Worm (Caenorhabditis elegans): Measurements from ENCODE around the gene lin-38.

Gene lin-38

ce11 chrII:13600904-13601303 is 25.2 kb downstream of the lin-38 start, which contains the start of gene csp-1:
csp-1 (plus strand) TSS chrII:13601204.
- TF ChIP-seq spr-1 (tag; optimal IDR thresholded peaks at IDR 0.05): no peak
- no peak for TF ChIP-seq duxl-1 (tag; optimal IDR thresholded peaks at IDR 0.05; ENCODE audit: poor library complexity)
- TF ChIP-seq mdl-1 (tag; optimal IDR thresholded peaks at IDR 0.05): no peak
- no peak for TF ChIP-seq skn-1 (tag; optimal IDR thresholded peaks at IDR 0.05)

ce11 chrII:13609655-13610054 is 33.9 kb downstream of the lin-38 start, which contains the start of gene gst-20:
gst-20 (minus strand) TSS chrII:13609824.
- TF ChIP-seq hlh-30 (tag; optimal IDR thresholded peaks at IDR 0.05; ENCODE audit: insufficient read depth) (peak; percentile 82), mdl-1 (tag; optimal IDR thresholded peaks at IDR 0.05) (peak in 1 of 2 experiments; percentile 85), nhr-28 (tag; optimal IDR thresholded peaks at IDR 0.05) (peak; percentile 72), ceh-62 (tag; optimal IDR thresholded peaks at IDR 0.05) (no peak), lsy-2 (tag; optimal IDR thresholded peaks at IDR 0.05) (peak in 1 of 2 experiments; percentile 18), daf-16 (GFP tag; optimal IDR thresholded peaks at IDR 0.05) (no peak), daf-16 (tag; optimal IDR thresholded peaks at IDR 0.05) (peak; percentile 84), dpl-1 (GFP tag; optimal IDR thresholded peaks at IDR 0.05) (peak; percentile 32), ZK546.5 (tag; optimal IDR thresholded peaks at IDR 0.05) (no peak), duxl-1 (tag; optimal IDR thresholded peaks at IDR 0.05; ENCODE audit: poor library complexity) (no peak), pqm-1 (tag; optimal IDR thresholded peaks at IDR 0.05) (peak; percentile 62), nhr-6 (tag; optimal IDR thresholded peaks at IDR 0.05) (peak; percentile 22), aha-1 (tag) (peak; percentile 28), dmd-6 (GFP tag; IDR thresholded peaks at IDR 0.05) (peak; percentile 79), nhr-48 (tag; optimal IDR thresholded peaks at IDR 0.05) (peak; percentile 53), hlh-11 (tag; optimal IDR thresholded peaks at IDR 0.05) (peak; percentile 78), dve-1 (tag; optimal IDR thresholded peaks at IDR 0.05; ENCODE audit: insufficient read depth) (peak; percentile 75), nhr-102 (tag; optimal IDR thresholded peaks at IDR 0.05) (peak; percentile 50), nhr-77 (tag; optimal IDR thresholded peaks at IDR 0.05) (peak; percentile 82), mxl-3 (GFP tag; optimal IDR thresholded peaks at IDR 0.05) (peak; percentile 100), nhr-41 (GFP tag; IDR thresholded peaks at IDR 0.05) (no peak), hif-1 (tag; optimal IDR thresholded peaks at IDR 0.05) (no peak), F37D6.2 (tag; optimal IDR thresholded peaks at IDR 0.05) (no peak), lin-38 (GFP tag; IDR thresholded peaks at IDR 0.05) (no peak)

DNA sequence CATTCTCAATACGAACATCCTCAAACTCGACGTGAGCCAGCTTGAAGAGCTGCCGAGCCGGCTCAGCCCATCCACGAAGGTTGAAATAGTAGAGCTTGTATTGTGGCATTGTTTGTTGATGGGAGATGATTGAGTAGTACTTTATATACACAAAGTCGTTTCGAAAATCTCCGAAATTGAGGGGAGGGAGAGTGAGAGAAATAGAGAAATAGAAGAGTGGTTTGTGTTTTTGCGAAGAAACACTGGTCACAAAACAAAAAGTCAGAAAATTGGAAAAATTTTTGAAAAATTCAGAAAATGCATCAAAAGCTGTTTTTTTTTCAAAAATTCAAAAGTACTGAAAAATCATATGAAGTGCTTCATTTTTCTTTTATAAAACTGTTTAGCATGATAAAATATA is 35.5 kb downstream of the lin-38 start, which contains the start of gene gst-24:
gst-24 (minus strand) TSS at position 181 of the 400 bp plus-strand sequence.
- no peak for TF ChIP-seq nhr-42 (GFP tag; IDR thresholded peaks at IDR 0.05)
- TF ChIP-seq daf-16 (GFP tag; optimal IDR thresholded peaks at IDR 0.05): no peak
- peak; percentile 13 for TF ChIP-seq daf-16 (tag; optimal IDR thresholded peaks at IDR 0.05)

- TF ChIP-seq zip-11 (GFP tag; IDR thresholded peaks at IDR 0.05) (no peak), mep-1 (tag; optimal IDR thresholded peaks at IDR 0.05) (no peak), ceh-44 (GFP tag; IDR thresholded peaks at IDR 0.05) (no peak), lin-13 (GFP tag; optimal IDR thresholded peaks at IDR 0.05) (no peak), daf-12 (tag; optimal IDR thresholded peaks at IDR 0.05) (no peak), pqm-1 (tag; optimal IDR thresholded peaks at IDR 0.05) (no peak), unc-39 (tag; optimal IDR thresholded peaks at IDR 0.05) (no peak), lin-39 (tag; optimal IDR thresholded peaks at IDR 0.05) (no peak), ceh-82 (tag; optimal IDR thresholded peaks at IDR 0.05) (no peak), rbr-2 (tag; optimal IDR thresholded peaks at IDR 0.05) (no peak), madf-5 (GFP tag; IDR thresholded peaks at IDR 0.05) (no peak), hmg-1.1 (GFP tag; IDR thresholded peaks at IDR 0.05) (no peak)
Observed at ce11 chrII:13613096-13613495, 37.4 kb downstream of the lin-38 start, which contains the start of gene gst-15. gst-15 (minus strand) TSS chrII:13613196.
